Worm (Caenorhabditis elegans) whole organism, late embryonic: ENCODE results near the gene B0284.3.
A peak's percentile ranks its signal among the peaks of the same experiment; 100 is the strongest.

Experiments used
- F13H6.1 ChIP-seq: sonication (generic microtip); optimal IDR thresholded peaks from 2 replicates; lab custom pipeline; 2016; ENCODE audit warnings: missing genetic modification characterization, missing compliant biosample characterization
- Y22D7AL.16 ChIP-seq: sonication (generic microtip); optimal IDR thresholded peaks from 2 replicates; lab custom pipeline; 2016; ENCODE audit warnings: missing genetic modification characterization, missing compliant biosample characterization
- ahr-1 ChIP-seq: sonication (generic microtip); optimal IDR thresholded peaks from 2 replicates; lab custom pipeline; 2016; ENCODE audit warnings: missing genetic modification characterization, missing compliant biosample characterization
- ama-1 ChIP-seq: fragments of 150-350 bp; optimal IDR thresholded peaks from 2 replicates; lab custom pipeline; 2014
- ceh-14 ChIP-seq: sonication (generic microtip); optimal IDR thresholded peaks from 2 replicates; lab custom pipeline; 2016; ENCODE audit warnings: missing genotype, missing genetic modification characterization, missing compliant biosample characterization
- ceh-18 ChIP-seq: sonication (generic microtip); optimal IDR thresholded peaks from 2 replicates; lab custom pipeline; 2016; ENCODE audit warnings: missing genetic modification characterization, missing compliant biosample characterization
- ceh-19 ChIP-seq: fragments of 200-800 bp; sonication (Bioruptor generic); optimal IDR thresholded peaks from 2 replicates; lab custom pipeline; 2018; ENCODE audit warnings: mild to moderate bottlenecking, missing genetic modification characterization, missing compliant biosample characterization
- ceh-22 ChIP-seq: sonication (generic microtip); optimal IDR thresholded peaks from 2 replicates; lab custom pipeline; 2017; ENCODE audit warnings: missing biosample characterization, missing genetic modification characterization
- ceh-24 ChIP-seq: sonication (generic microtip); optimal IDR thresholded peaks from 2 replicates; lab custom pipeline; 2016; ENCODE audit warnings: mild to moderate bottlenecking, missing genetic modification characterization, missing compliant biosample characterization
- ceh-31 ChIP-seq: sonication (generic microtip); optimal IDR thresholded peaks from 2 replicates; lab custom pipeline; 2016; ENCODE audit warnings: missing genetic modification characterization, missing compliant biosample characterization
- che-1 ChIP-seq: sonication (generic microtip); optimal IDR thresholded peaks from 2 replicates; lab custom pipeline; 2016; ENCODE audit warnings: mild to moderate bottlenecking, missing genetic modification characterization, missing compliant biosample characterization
- dve-1 ChIP-seq: sonication (generic microtip); optimal IDR thresholded peaks from 2 replicates; lab custom pipeline; 2017; ENCODE audit warnings: antibody characterized with exemption, mild to moderate bottlenecking, missing genetic modification characterization, missing compliant biosample characterization
- elt-2 ChIP-seq: sonication (generic microtip); optimal IDR thresholded peaks from 2 replicates; lab custom pipeline; 2016; ENCODE audit warnings: missing genetic modification reagents, missing genetic modification characterization, missing compliant biosample characterization
- ets-4 ChIP-seq: sonication (generic microtip); optimal IDR thresholded peaks from 2 replicates; lab custom pipeline; 2016; ENCODE audit warnings: missing genetic modification characterization, missing compliant biosample characterization
- fax-1 ChIP-seq: sonication (generic microtip); optimal IDR thresholded peaks from 2 replicates; lab custom pipeline; 2016; ENCODE audit warnings: missing genotype, missing genetic modification characterization, missing compliant biosample characterization
- hlh-13 ChIP-seq: fragments of 200-800 bp; sonication (Bioruptor generic); optimal IDR thresholded peaks from 2 replicates; lab custom pipeline; 2018; ENCODE audit warnings: mild to moderate bottlenecking, missing genetic modification characterization, missing compliant biosample characterization
- hlh-15 ChIP-seq: sonication (generic microtip); optimal IDR thresholded peaks from 2 replicates; lab custom pipeline; 2016; ENCODE audit warnings: missing genetic modification characterization, missing compliant biosample characterization
- hlh-8 ChIP-seq: sonication (generic microtip); optimal IDR thresholded peaks from 2 replicates; lab custom pipeline; 2016; ENCODE audit warnings: missing genotype, missing genetic modification characterization, missing compliant biosample characterization
- lim-6 ChIP-seq: sonication (generic microtip); optimal IDR thresholded peaks from 2 replicates; lab custom pipeline; 2016; ENCODE audit warnings: missing genetic modification characterization, missing compliant biosample characterization
- lin-11 ChIP-seq: fragments of 200-800 bp; sonication (Bioruptor generic); optimal IDR thresholded peaks from 2 replicates; lab custom pipeline; 2018; ENCODE audit warnings: mild to moderate bottlenecking, missing genetic modification characterization, missing compliant biosample characterization
- madf-2 ChIP-seq: sonication (generic microtip); optimal IDR thresholded peaks from 2 replicates; lab custom pipeline; 2017; ENCODE audit warnings: missing genetic modification characterization, missing compliant biosample characterization
- mec-3 ChIP-seq: sonication (generic microtip); optimal IDR thresholded peaks from 2 replicates; lab custom pipeline; 2016; ENCODE audit warnings: borderline replicate concordance, missing genetic modification characterization, missing compliant biosample characterization
- nhr-11 ChIP-seq: fragments of 150-350 bp; optimal IDR thresholded peaks from 2 replicates; lab custom pipeline; 2014; ENCODE audit warnings: missing biosample characterization, missing genetic modification characterization
- nhr-232 ChIP-seq: sonication (generic microtip); optimal IDR thresholded peaks from 2 replicates; lab custom pipeline; 2016; ENCODE audit warnings: missing genetic modification characterization, missing compliant biosample characterization
- odd-2 ChIP-seq: sonication (generic microtip); optimal IDR thresholded peaks from 2 replicates; lab custom pipeline; 2017; ENCODE audit warnings: antibody characterized with exemption, mild to moderate bottlenecking, missing genetic modification characterization, missing compliant biosample characterization
- pat-9 ChIP-seq: fragments of 200-800 bp; sonication (Bioruptor generic); optimal IDR thresholded peaks from 2 replicates; lab custom pipeline; 2018; ENCODE audit warnings: mild to moderate bottlenecking, missing genetic modification characterization, moderate library complexity, missing compliant biosample characterization
- pax-1 ChIP-seq: fragments of 150-350 bp; optimal IDR thresholded peaks from 2 replicates; lab custom pipeline; 2014; ENCODE audit warnings: missing biosample characterization, missing genetic modification characterization
- pha-2 ChIP-seq: sonication (generic microtip); optimal IDR thresholded peaks from 2 replicates; lab custom pipeline; 2017; ENCODE audit warnings: mild to moderate bottlenecking, missing genetic modification characterization, missing compliant biosample characterization
- pqm-1 ChIP-seq: sonication (generic microtip); optimal IDR thresholded peaks from 2 replicates; lab custom pipeline; 2016; ENCODE audit warnings: missing genetic modification characterization, missing compliant biosample characterization
- pros-1 ChIP-seq: fragments of 150-350 bp; optimal IDR thresholded peaks from 2 replicates; lab custom pipeline; 2014; ENCODE audit warnings: missing biosample characterization, missing genetic modification reagents, missing genetic modification characterization
- sox-2 ChIP-seq: fragments of 200-800 bp; sonication (Bioruptor generic); IDR thresholded peaks from 2 replicates; pipeline ENCODE4 v1.3.6; 2022; ENCODE audit warnings: missing genetic modification reagents, missing genetic modification characterization, missing compliant biosample characterization
- sox-4 ChIP-seq: sonication (generic microtip); optimal IDR thresholded peaks from 2 replicates; lab custom pipeline; 2017; ENCODE audit warnings: mild to moderate bottlenecking, missing genetic modification characterization, inconsistent platforms, missing compliant biosample characterization
- syd-9 ChIP-seq: sonication (generic microtip); optimal IDR thresholded peaks from 2 replicates; lab custom pipeline; 2016; ENCODE audit warnings: mild to moderate bottlenecking, missing genetic modification characterization, moderate library complexity, missing compliant biosample characterization
- tbx-7 ChIP-seq: sonication (generic microtip); optimal IDR thresholded peaks from 2 replicates; lab custom pipeline; 2016; ENCODE audit warnings: missing genotype, missing genetic modification characterization, missing compliant biosample characterization
- ttx-3 ChIP-seq: sonication (generic microtip); optimal IDR thresholded peaks from 2 replicates; lab custom pipeline; 2016; ENCODE audit warnings: missing genetic modification reagents, missing genetic modification characterization, missing compliant biosample characterization
- unc-42 ChIP-seq: sonication (generic microtip); optimal IDR thresholded peaks from 2 replicates; lab custom pipeline; 2016; ENCODE audit warnings: missing genotype, missing genetic modification characterization, missing compliant biosample characterization

The B0284.3 gene

ce11 chrIII:4408251-4408650 lies 28.6 kb upstream of the B0284.3 start, which contains the start of gene gpch-1:
Gene gpch-1, plus strand, starts transcription at chrIII:4408551.
- no peak for TF ChIP-seq pax-1 (tag; lab: Kevin White, UChicago)
- TF ChIP-seq F13H6.1: no peak
- TF ChIP-seq madf-2 (tag; lab: Kevin White, UChicago): no peak
- TF ChIP-seq che-1: no peak
- TF ChIP-seq mec-3 (tag; lab: Kevin White, UChicago): no peak
- TF ChIP-seq ceh-31 (tag; lab: Kevin White, UChicago): no peak
- TF ChIP-seq elt-2: no peak
- TF ChIP-seq ets-4 (tag; lab: Kevin White, UChicago): no peak

DNA sequence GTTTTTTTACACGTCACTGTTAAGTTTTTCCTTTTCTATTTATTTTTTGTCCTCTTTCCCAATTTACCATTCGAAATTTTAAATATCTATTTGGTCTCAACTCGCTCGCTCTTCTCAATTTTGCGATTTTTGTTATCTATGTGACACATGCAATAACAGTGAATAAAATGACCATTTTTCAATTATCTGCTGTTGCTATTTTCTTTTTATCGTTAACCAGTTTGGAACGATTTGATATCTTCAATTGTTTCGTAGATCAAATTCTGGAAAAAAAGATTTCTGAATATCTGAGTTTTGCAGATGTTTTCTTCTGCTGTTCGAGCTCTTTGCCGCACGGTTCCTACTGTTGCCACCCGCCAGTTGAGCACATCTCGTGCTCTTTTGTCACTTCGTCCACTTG lies 27.5 kb upstream of the B0284.3 start, which contains the start of gene prdx-3:
Gene prdx-3, plus strand, starts transcription at position 301 of the 400 bp plus-strand sequence.
- TF ChIP-seq ttx-3 (tag; lab: Kevin White, UChicago) (no peak), dve-1 (tag; lab: Kevin White, UChicago) (no peak), fax-1 (tag; lab: Kevin White, UChicago) (no peak), pqm-1 (tag; lab: Kevin White, UChicago) (no peak), tbx-7 (tag; lab: Kevin White, UChicago) (no peak), pat-9 (tag; lab: Kevin White, UChicago) (no peak), sox-2 (no peak), Y22D7AL.16 (no peak), ceh-24 (tag; lab: Kevin White, UChicago) (no peak), lim-6 (no peak)
- TF ChIP-seq, all 69 proteins: peak for 0

DNA sequence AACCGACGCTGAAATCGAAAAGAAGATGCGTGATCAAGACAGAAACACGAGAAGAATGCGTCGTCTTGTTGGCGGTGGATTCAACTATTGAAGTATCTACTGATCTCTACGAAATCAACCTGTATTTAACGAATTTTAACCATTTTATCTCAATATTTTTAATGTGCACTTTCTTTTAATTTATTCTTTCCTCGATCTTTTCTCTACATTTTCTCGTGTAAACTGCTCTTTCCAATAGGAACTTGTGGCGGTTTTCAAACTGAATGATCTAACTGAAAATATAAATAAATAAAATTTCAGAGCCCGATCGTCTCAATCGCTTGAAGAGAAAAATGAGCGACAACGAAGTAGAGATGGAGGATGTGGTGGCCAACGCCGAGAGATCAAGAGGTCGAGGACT lies 26.4 kb upstream of the B0284.3 start, which contains the start of gene rnp-4:
Gene rnp-4, plus strand, starts transcription at position 301 of the 400 bp plus-strand sequence.
- TF ChIP-seq dve-1 (tag; lab: Kevin White, UChicago): no peak
- TF ChIP-seq ceh-22: no peak
- TF ChIP-seq hlh-13 (GFP tag; lab: Kevin White, UChicago): no peak
- no peak for TF ChIP-seq lin-11 (tag; lab: Kevin White, UChicago)
- no peak for TF ChIP-seq hlh-8 (tag; lab: Kevin White, UChicago)
- TF ChIP-seq nhr-11 (tag; lab: Kevin White, UChicago): no peak

- TF ChIP-seq sox-4 (tag; lab: Kevin White, UChicago) (no peak), unc-42 (peak; percentile 37), ceh-18 (tag; lab: Kevin White, UChicago) (peak; percentile 25), che-1 (no peak), ceh-31 (tag; lab: Kevin White, UChicago) (peak; percentile 27), pros-1 (tag; lab: Kevin White, UChicago) (no peak), ama-1 (lab: Kevin White, UChicago) (no peak), ahr-1 (tag; lab: Kevin White, UChicago) (no peak), pqm-1 (tag; lab: Kevin White, UChicago) (no peak), syd-9 (tag; lab: Kevin White, UChicago) (no peak), odd-2 (tag; lab: Kevin White, UChicago) (no peak), nhr-232 (tag; lab: Kevin White, UChicago) (no peak), F13H6.1 (no peak), ceh-14 (peak; percentile 44), pha-2 (tag; lab: Kevin White, UChicago) (no peak), ceh-22 (no peak), ceh-19 (GFP tag; lab: Kevin White, UChicago) (no peak), hlh-15 (no peak)
These were observed 24.8 kb upstream of the B0284.3 start, which contains the start of the genes R07E5.17 and snfc-5 for ce11 chrIII:4404339-4404836. Gene R07E5.17, minus strand, starts transcription at chrIII:4404436. Gene snfc-5, plus strand, starts transcription at chrIII:4404786.
